Fruit fly (Drosophila melanogaster): ENCODE data around the gene poe.
A peak's percentile ranks its signal among the peaks of the same experiment; 100 is the strongest.

DNA sequence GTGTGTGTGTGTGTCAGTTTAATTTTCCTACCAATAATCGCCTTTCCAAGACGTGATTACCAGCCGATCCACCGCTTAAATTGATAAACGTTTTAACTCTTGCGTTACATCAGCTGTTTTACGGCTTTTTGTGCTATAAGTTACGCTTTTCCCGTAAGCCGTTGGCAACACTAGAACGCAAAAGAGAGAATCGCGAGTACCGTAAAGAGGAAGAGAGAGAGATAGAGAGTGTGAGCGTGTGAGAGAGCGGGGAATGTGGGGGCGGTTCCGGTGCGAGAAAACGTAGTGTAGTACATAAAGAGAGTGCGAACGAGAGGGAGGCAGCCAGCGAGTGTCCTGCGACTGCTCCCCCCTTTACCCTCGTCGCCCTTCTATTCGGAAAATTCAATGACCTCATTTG lies 39.8 kb downstream of the poe start:
- TF ChIP-seq CG8119 (GFP tag; IDR thresholded peaks at IDR 0.05) (no peak), ss (GFP tag; optimal IDR thresholded peaks at IDR 0.05) (peak; percentile 11 to 28), Eip75B (GFP tag; optimal IDR thresholded peaks at IDR 0.05) (no peak), dsx (GFP tag; optimal IDR thresholded peaks at IDR 0.05; ENCODE audit: poor library complexity, severe bottlenecking) (no peak), CG6854 (GFP tag; optimal IDR thresholded peaks at IDR 0.05) (no peak), Eip93F (GFP tag; optimal IDR thresholded peaks at IDR 0.05) (no peak), esn (GFP tag; optimal IDR thresholded peaks at IDR 0.05) (no peak), topi (GFP tag; optimal IDR thresholded peaks at IDR 0.05) (no peak), CG11762 (GFP tag; optimal IDR thresholded peaks at IDR 0.05; ENCODE audit: insufficient read depth) (no peak), Gug (GFP tag; IDR thresholded peaks at IDR 0.05) (no peak), CG3919 (GFP tag; optimal IDR thresholded peaks at IDR 0.05) (no peak), CG1621 (tag; optimal IDR thresholded peaks at IDR 0.05) (peak; percentile 77), svp (GFP tag) (no peak)

Data from whole organism, prepupa.